Worm (Caenorhabditis elegans) whole organism, early embryonic: ENCODE results near the gene sri-42.
"Not testable (repeated sequence)": the region's sequence is repeated elsewhere in the genome, so short reads cannot be mapped to it uniquely, and the experiment has no call there.

Source experiments
- F13C5.2 ChIP-seq: sonication (generic microtip); optimal IDR thresholded peaks from 2 replicates; lab custom pipeline; 2017; ENCODE audit warnings: mild to moderate bottlenecking, missing genetic modification characterization, inconsistent platforms, missing compliant biosample characterization
- ama-1 ChIP-seq: fragments of 150-350 bp; optimal IDR thresholded peaks from 2 replicates; lab custom pipeline; 2014
- ceh-13 ChIP-seq: fragments of 200-800 bp; sonication (Bioruptor generic); optimal IDR thresholded peaks from 2 replicates; lab custom pipeline; 2018; ENCODE audit warnings: mild to moderate bottlenecking, missing genetic modification characterization, missing compliant biosample characterization
- flt-1 ChIP-seq: fragments of 200-800 bp; sonication (Bioruptor generic); IDR thresholded peaks from 2 replicates; pipeline ENCODE4 v1.3.6; 2022; ENCODE audit warnings: missing genetic modification characterization, missing compliant biosample characterization
- hnd-1 ChIP-seq: sonication (generic microtip); optimal IDR thresholded peaks from 2 replicates; lab custom pipeline; 2016; ENCODE audit warnings: missing genetic modification characterization, missing compliant biosample characterization
- tbx-11 ChIP-seq: fragments of 200-800 bp; sonication (Bioruptor generic); IDR thresholded peaks from 2 replicates; pipeline ENCODE4 v1.3.6; 2022; ENCODE audit warnings: missing genetic modification characterization, missing compliant biosample characterization
- tra-4 ChIP-seq: sonication (generic microtip); optimal IDR thresholded peaks from 2 replicates; lab custom pipeline; 2017; ENCODE audit warnings: missing genetic modification characterization, missing compliant biosample characterization

DNA sequence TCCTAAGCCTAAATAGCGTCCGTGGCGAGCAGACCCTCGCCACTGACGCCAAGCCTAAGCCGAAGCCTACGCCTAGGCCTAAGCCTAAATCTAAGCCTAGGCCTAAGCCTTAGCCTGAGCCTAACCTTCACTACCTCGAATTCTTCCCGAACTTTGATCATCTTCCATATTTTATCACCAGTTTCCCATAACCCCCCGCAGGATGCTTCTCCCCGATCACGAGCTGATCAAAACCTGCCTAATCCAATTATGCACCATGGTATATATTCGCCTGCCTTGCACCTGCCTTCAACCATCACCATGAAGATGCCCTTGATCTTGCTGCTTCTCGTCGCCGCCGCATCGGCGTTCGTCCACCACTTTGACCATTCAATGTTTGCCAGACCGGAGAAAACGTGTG, 16.0 kb downstream of the sri-42 start, which contains the start of gene ins-31:
- not testable (repeated sequence) for TF ChIP-seq ama-1; flt-1 (GFP tag; lab: Robert Waterston, UW); ceh-13 (GFP tag; lab: Kevin White, UChicago); F13C5.2 (tag; lab: Kevin White, UChicago); tra-4 (tag; lab: Kevin White, UChicago); hnd-1; tbx-11 (GFP tag; lab: Robert Waterston, UW)
